Worm (Caenorhabditis elegans): Measurements from ENCODE around the gene str-151.
A peak's percentile ranks its signal among the peaks of the same experiment; 100 is the strongest.

The str-151 gene

DNA sequence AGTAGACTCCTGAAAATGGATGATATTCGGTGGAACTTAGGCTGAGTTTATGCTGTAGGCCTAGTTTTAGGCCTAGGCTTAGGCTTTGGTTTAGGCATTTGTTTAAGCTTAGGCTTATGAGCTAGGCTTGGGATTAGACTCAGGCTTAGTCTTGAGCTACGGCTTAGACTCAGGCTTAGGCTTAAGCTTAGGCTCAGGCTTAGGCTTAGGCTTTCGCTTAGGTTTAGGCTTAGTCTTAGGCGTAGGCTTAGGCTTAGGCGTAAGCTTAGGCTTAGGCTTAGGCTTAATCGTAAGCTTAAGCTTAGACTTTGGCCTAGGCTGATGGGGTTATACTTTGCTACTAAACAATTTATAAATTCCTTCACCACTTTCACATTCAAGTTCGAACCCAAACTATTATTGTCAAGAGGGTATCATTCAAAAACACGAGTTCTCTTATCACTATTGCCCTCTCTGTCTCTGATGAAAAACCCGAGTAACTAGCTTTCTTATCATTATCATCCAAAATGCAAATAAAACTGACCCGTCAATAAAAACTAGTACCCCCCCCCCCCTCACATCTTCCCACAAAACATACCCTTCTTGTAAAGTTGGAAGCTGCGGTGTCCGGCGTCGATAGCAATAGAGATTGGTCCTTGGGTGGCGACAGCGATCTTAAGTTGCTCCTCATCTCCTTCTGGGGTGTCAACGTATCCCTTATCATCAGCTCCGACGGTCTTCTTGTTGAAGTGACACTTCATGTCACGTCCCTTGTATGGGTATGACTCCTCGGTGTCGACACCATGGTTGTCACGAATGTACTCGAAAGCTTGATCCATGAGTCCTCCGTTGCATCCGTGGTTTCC is 17.2 kb downstream of the str-151 start (continued):
- TF ChIP-seq unc-39 (tag; optimal IDR thresholded peaks at IDR 0.05) (no peak), jun-1 (tag; optimal IDR thresholded peaks at IDR 0.05) (no peak), aly-2 (tag; optimal IDR thresholded peaks at IDR 0.05) (no peak), saeg-2 (GFP tag; IDR thresholded peaks at IDR 0.05) (0 out of 2 replicates have a peak, but pooled peaks have one; percentile 22), T20F7.1 (GFP tag; optimal IDR thresholded peaks at IDR 0.05) (peak; percentile 32), duxl-1 (tag; optimal IDR thresholded peaks at IDR 0.05; ENCODE audit: poor library complexity) (no peak)

DNA sequence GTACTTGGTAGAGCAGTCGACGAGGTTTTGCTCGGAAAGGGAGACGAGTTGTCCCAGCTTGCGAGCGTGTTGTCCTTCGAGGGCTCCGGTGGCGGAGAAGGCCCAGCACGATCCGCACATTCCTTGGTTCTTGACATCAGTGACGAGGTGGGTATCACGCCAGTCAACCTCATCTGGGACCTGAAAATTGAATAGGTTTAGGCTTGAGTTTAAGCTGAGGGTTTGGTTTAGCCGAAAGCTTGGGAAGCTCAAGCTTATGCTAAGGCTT is 17.7 kb downstream of the str-151 start:
- TF ChIP-seq dmd-6 (GFP tag; IDR thresholded peaks at IDR 0.05) (0 out of 2 replicates have a peak, but pooled peaks have one; percentile 3), lin-1 (GFP tag; IDR thresholded peaks at IDR 0.05) (no peak), sdz-12 (GFP tag; optimal IDR thresholded peaks at IDR 0.05) (peak; percentile 18), ceh-82 (tag; optimal IDR thresholded peaks at IDR 0.05) (no peak), set-16 (GFP tag; IDR thresholded peaks at IDR 0.05) (peak; percentile 67), madf-5 (GFP tag; IDR thresholded peaks at IDR 0.05) (no peak), Y75B8A.6 (GFP tag; IDR thresholded peaks at IDR 0.05) (no peak), zfp-3 (GFP tag; conservative IDR thresholded peaks at IDR 0.05) (peak; percentile 21; the same call in 1 of the 2 replicates), lin-38 (GFP tag; IDR thresholded peaks at IDR 0.05) (no peak), ceh-32 (tag; optimal IDR thresholded peaks at IDR 0.05; ENCODE audit: poor library complexity) (no peak)

DNA sequence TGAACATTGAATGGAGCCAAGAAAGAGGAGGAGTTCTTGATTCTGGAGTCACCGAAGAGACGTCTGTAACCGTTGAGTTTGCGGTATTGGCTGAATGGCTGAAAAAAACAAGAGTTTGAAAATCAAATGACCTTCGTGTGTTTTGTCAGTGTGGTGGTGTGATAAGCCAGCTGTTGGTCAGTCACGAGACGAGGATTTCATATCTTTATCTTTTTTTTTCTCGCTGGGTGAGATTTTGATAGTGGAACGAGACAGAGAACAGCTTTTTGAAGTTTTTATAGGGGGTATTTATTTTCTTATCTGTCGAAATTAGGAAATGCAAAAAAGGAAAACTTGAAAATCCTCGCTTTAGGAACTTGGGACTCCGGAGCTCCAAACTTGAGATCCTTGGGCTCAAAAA is 18.5 kb downstream of the str-151 start:
- no peak for TF ChIP-seq nhr-237 (tag; optimal IDR thresholded peaks at IDR 0.05)
- TF ChIP-seq dve-1 (tag; optimal IDR thresholded peaks at IDR 0.05; ENCODE audit: insufficient read depth), result peak; percentile 32
- TF ChIP-seq ceh-44 (GFP tag; IDR thresholded peaks at IDR 0.05), result no peak
- peak; percentile 68 for TF ChIP-seq hlh-11 (tag; optimal IDR thresholded peaks at IDR 0.05)
- TF ChIP-seq aly-2 (tag; optimal IDR thresholded peaks at IDR 0.05), result no peak
- TF ChIP-seq lin-15B (tag; optimal IDR thresholded peaks at IDR 0.05), result no peak
- no peak for TF ChIP-seq ctbp-1 (GFP tag; IDR thresholded peaks at IDR 0.05)
- TF ChIP-seq daf-8 (GFP tag; IDR thresholded peaks at IDR 0.05), result no peak
- no peak for TF ChIP-seq dmd-9 (GFP tag; IDR thresholded peaks at IDR 0.05)
- no peak for TF ChIP-seq mdl-1 (tag; optimal IDR thresholded peaks at IDR 0.05)
- peak; percentile 41; the same call in 1 of the 2 replicates for TF ChIP-seq dmd-6 (GFP tag; IDR thresholded peaks at IDR 0.05)
- peak; percentile 24 for TF ChIP-seq nhr-77 (tag; optimal IDR thresholded peaks at IDR 0.05)
- no peak for TF ChIP-seq fkh-10 (GFP tag; optimal IDR thresholded peaks at IDR 0.05)
- no peak for TF ChIP-seq madf-9 (GFP tag; conservative IDR thresholded peaks at IDR 0.05)
- no peak for TF ChIP-seq nhr-10 (tag; optimal IDR thresholded peaks at IDR 0.05)
- TF ChIP-seq ceh-20 (GFP tag; IDR thresholded peaks at IDR 0.05), result no peak
- TF ChIP-seq nhr-76 (tag; optimal IDR thresholded peaks at IDR 0.05), result no peak
- TF ChIP-seq mes-2 (tag; optimal IDR thresholded peaks at IDR 0.05; ENCODE audit: poor library complexity, severe bottlenecking), result peak; percentile 0
- no peak for TF ChIP-seq mdt-29 (GFP tag; IDR thresholded peaks at IDR 0.05)
- TF ChIP-seq daf-16 (GFP tag; optimal IDR thresholded peaks at IDR 0.05), result no peak
- peak; percentile 33 for TF ChIP-seq daf-16 (tag; optimal IDR thresholded peaks at IDR 0.05)
- TF ChIP-seq F49E8.2 (tag; optimal IDR thresholded peaks at IDR 0.05; ENCODE audit: borderline replicate concordance), result no peak
- no peak for TF ChIP-seq dmd-8 (GFP tag; IDR thresholded peaks at IDR 0.05)
- no peak for TF ChIP-seq lin-29 (GFP tag; IDR thresholded peaks at IDR 0.05)
- no peak for TF ChIP-seq ZK337.2 (GFP tag; IDR thresholded peaks at IDR 0.05)
- no peak for TF ChIP-seq skn-1 (tag; optimal IDR thresholded peaks at IDR 0.05)
- TF ChIP-seq nhr-25 (tag; optimal IDR thresholded peaks at IDR 0.05; ENCODE audit: borderline replicate concordance, insufficient read depth), result no peak
- TF ChIP-seq daf-12 (tag; optimal IDR thresholded peaks at IDR 0.05), result no peak
- peak in 1 of 2 experiments; percentile 11 for TF ChIP-seq lsy-2 (tag; optimal IDR thresholded peaks at IDR 0.05)
- no peak for TF ChIP-seq lin-38 (GFP tag; IDR thresholded peaks at IDR 0.05)
- no peak for TF ChIP-seq nhr-28 (tag; optimal IDR thresholded peaks at IDR 0.05)
- TF ChIP-seq zfp-3 (GFP tag; conservative IDR thresholded peaks at IDR 0.05), result 0 out of 2 replicates have a peak, but pooled peaks have one; percentile 13
- no peak for TF ChIP-seq ceh-62 (tag; optimal IDR thresholded peaks at IDR 0.05)
- TF ChIP-seq dpl-1 (GFP tag; optimal IDR thresholded peaks at IDR 0.05), result no peak

All from whole organism, L4 larva.